Worm (Caenorhabditis elegans): ENCODE data around the gene srbc-70.

DNA sequence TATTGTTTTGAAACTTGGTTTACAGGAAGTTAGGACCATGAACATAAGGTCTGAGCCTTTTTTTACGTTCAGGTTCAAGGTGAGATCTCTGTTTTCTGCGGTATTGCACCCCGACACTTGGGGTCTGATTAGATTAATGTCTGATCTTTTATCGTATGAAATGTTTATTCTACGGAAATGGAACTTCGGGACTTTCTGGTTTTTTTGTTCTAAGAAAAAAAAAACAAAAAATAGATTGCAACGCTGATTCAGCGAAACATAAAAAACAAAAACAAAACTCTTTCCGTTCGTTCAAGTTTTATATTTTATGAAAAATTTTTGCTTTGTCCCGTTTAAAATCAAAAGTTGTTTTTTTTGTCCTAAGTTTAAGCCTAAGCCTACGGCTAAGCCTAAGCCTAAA lies 37.4 kb upstream of the srbc-70 start, which contains the start of gene F36A4.5:
- TF ChIP-seq fos-1 (tag; optimal IDR thresholded peaks at IDR 0.05) (no peak), unc-62 (GFP tag; optimal IDR thresholded peaks at IDR 0.05) (no peak), ceh-82 (tag; optimal IDR thresholded peaks at IDR 0.05) (no peak), ceh-16 (tag; optimal IDR thresholded peaks at IDR 0.05) (no peak), nhr-129 (tag; optimal IDR thresholded peaks at IDR 0.05) (no peak)
